2 fruit fly cellular contexts compared by ENCODE assay signal in genomic region chr2L:3858118-3858517, dm6.
TF ChIP-seq lines count a peak whose summit lies in the region.

No protein-coding gene starts in this region.

TF ChIP-seq in whole organism, embryonic, 481 proteins besides CTCF, POLR2A, EP300 and RAD21 (continued from another document and continues in another):
- TF ChIP-seq Ets97D (GFP tag; optimal IDR thresholded peaks at IDR 0.05; lab: Kevin White, UChicago) (no peak), CG11093 (GFP tag; IDR thresholded peaks at IDR 0.05; lab: Robert Waterston, UW) (no peak), tll (GFP tag; optimal IDR thresholded peaks at IDR 0.05; lab: Kevin White, UChicago) (no peak), Poxn (GFP tag; IDR thresholded peaks at IDR 0.05; lab: Robert Waterston, UW) (no peak), sug (tag; optimal IDR thresholded peaks at IDR 0.05; lab: Kevin White, UChicago) (no peak), Vsx1 (GFP tag; optimal IDR thresholded peaks at IDR 0.05; lab: Kevin White, UChicago) (no peak), CG9932 (GFP tag; IDR thresholded peaks at IDR 0.05; lab: Robert Waterston, UW) (no peak), CG14014 (GFP tag; IDR thresholded peaks at IDR 0.05; lab: Robert Waterston, UW) (no peak), CG17361 (GFP tag; IDR thresholded peaks at IDR 0.05; lab: Robert Waterston, UW) (0 out of 3 replicates have a peak, but pooled peaks have one; percentile 10), cwo (GFP tag; optimal IDR thresholded peaks at IDR 0.05; lab: Kevin White, UChicago) (no peak), PHDP (tag; optimal IDR thresholded peaks at IDR 0.05; lab: Kevin White, UChicago) (no peak), CG14710 (tag; optimal IDR thresholded peaks at IDR 0.05; lab: Kevin White, UChicago) (peak; percentile 7), ci (GFP tag; IDR thresholded peaks at IDR 0.05; lab: Robert Waterston, UW) (no peak), sima (GFP tag; optimal IDR thresholded peaks at IDR 0.05; lab: Kevin White, UChicago) (no peak), gro (GFP tag; optimal IDR thresholded peaks at IDR 0.05; lab: Kevin White, UChicago) (no peak), CG11504 (tag; optimal IDR thresholded peaks at IDR 0.05; lab: Kevin White, UChicago) (peak; percentile 14), emc (GFP tag; optimal IDR thresholded peaks at IDR 0.05; lab: Kevin White, UChicago) (no peak), tin (GFP tag; optimal IDR thresholded peaks at IDR 0.05; lab: Kevin White, UChicago) (no peak), her (GFP tag; optimal IDR thresholded peaks at IDR 0.05; lab: Kevin White, UChicago) (no peak), C15 (GFP tag; IDR thresholded peaks at IDR 0.05; lab: Robert Waterston, UW) (no peak), prd (optimal IDR thresholded peaks at IDR 0.05; lab: Kevin White, UChicago) (no peak), prd (GFP tag; IDR thresholded peaks at IDR 0.05; lab: Robert Waterston, UW) (peak; percentile 63; the same call in 2 of the 3 replicates), Xrp1 (GFP tag; IDR thresholded peaks at IDR 0.05; lab: Robert Waterston, UW) (peak; percentile 45; the same call in 1 of the 2 replicates), Max (GFP tag; optimal IDR thresholded peaks at IDR 0.05; lab: Kevin White, UChicago) (no peak), br (optimal IDR thresholded peaks at IDR 0.05; lab: Kevin White, UChicago) (no peak), mam (GFP tag; optimal IDR thresholded peaks at IDR 0.05; lab: Kevin White, UChicago) (no peak), Abd-B (GFP tag; optimal IDR thresholded peaks at IDR 0.05; lab: Kevin White, UChicago) (no peak), CG8478 (optimal IDR thresholded peaks at IDR 0.05; lab: Kevin White, UChicago) (no peak), toy (GFP tag; IDR thresholded peaks at IDR 0.05; lab: Robert Waterston, UW) (no peak), Pdp1 (GFP tag; optimal IDR thresholded peaks at IDR 0.05; lab: Kevin White, UChicago) (no peak), CG11560 (tag; IDR thresholded peaks at IDR 0.05; lab: Robert Waterston, UW) (no peak), ken (GFP tag; IDR thresholded peaks at IDR 0.05; lab: Robert Waterston, UW) (no peak), CG2120 (GFP tag; optimal IDR thresholded peaks at IDR 0.05; lab: Kevin White, UChicago) (no peak), pzg (GFP tag; optimal IDR thresholded peaks at IDR 0.05; lab: Kevin White, UChicago) (no peak), Med (GFP tag; lab: Kevin White, UChicago) (peak; percentile 49), CG10543 (GFP tag; optimal IDR thresholded peaks at IDR 0.05; lab: Kevin White, UChicago) (no peak), Sox102F (GFP tag; optimal IDR thresholded peaks at IDR 0.05; lab: Kevin White, UChicago) (peak; percentile 6), ash1 (GFP tag; optimal IDR thresholded peaks at IDR 0.05; lab: Kevin White, UChicago) (no peak), CG14860 (GFP tag; IDR thresholded peaks at IDR 0.05; lab: Robert Waterston, UW; ENCODE audit: partially characterized antibody) (no peak), luna (GFP tag; optimal IDR thresholded peaks at IDR 0.05; lab: Kevin White, UChicago) (no peak), chm (GFP tag; IDR thresholded peaks at IDR 0.05; lab: Robert Waterston, UW) (no peak), pros (GFP tag; optimal IDR thresholded peaks at IDR 0.05; lab: Kevin White, UChicago) (no peak), pfk (GFP tag; optimal IDR thresholded peaks at IDR 0.05; lab: Kevin White, UChicago) (no peak), unpg (GFP tag; optimal IDR thresholded peaks at IDR 0.05; lab: Kevin White, UChicago) (peak; percentile 23), CG5953 (GFP tag; IDR thresholded peaks at IDR 0.05; lab: Robert Waterston, UW) (no peak), CG14965 (GFP tag; optimal IDR thresholded peaks at IDR 0.05; lab: Kevin White, UChicago; ENCODE audit: borderline replicate concordance) (no peak), Myb (GFP tag; optimal IDR thresholded peaks at IDR 0.05; lab: Kevin White, UChicago) (no peak), CG12104 (GFP tag; optimal IDR thresholded peaks at IDR 0.05; lab: Kevin White, UChicago) (no peak), CG10979 (tag; optimal IDR thresholded peaks at IDR 0.05; lab: Kevin White, UChicago) (peak; percentile 38), CG18476 (GFP tag; optimal IDR thresholded peaks at IDR 0.05; lab: Kevin White, UChicago) (no peak), CG43689 (GFP tag; IDR thresholded peaks at IDR 0.05; lab: Robert Waterston, UW) (no peak), Ssrp (tag; optimal IDR thresholded peaks at IDR 0.05; lab: Kevin White, UChicago) (no peak), slbo (GFP tag; IDR thresholded peaks at IDR 0.05; lab: Robert Waterston, UW) (no peak), al (GFP tag; IDR thresholded peaks at IDR 0.05; lab: Robert Waterston, UW) (no peak), Bgb (GFP tag; IDR thresholded peaks at IDR 0.05; lab: Robert Waterston, UW; ENCODE audit: partially characterized antibody) (no peak), CG4707 (GFP tag; optimal IDR thresholded peaks at IDR 0.05; lab: Kevin White, UChicago) (no peak), nom (GFP tag; optimal IDR thresholded peaks at IDR 0.05; lab: Kevin White, UChicago) (no peak), Awh (GFP tag; IDR thresholded peaks at IDR 0.05; lab: Robert Waterston, UW) (no peak), CG17359 (tag; optimal IDR thresholded peaks at IDR 0.05; lab: Kevin White, UChicago) (no peak), oc (tag; optimal IDR thresholded peaks at IDR 0.05; lab: Kevin White, UChicago) (no peak), CG34422 (GFP tag; IDR thresholded peaks at IDR 0.05; lab: Robert Waterston, UW) (no peak), zfh2 (GFP tag; optimal IDR thresholded peaks at IDR 0.05; lab: Kevin White, UChicago) (no peak), en (GFP tag; optimal IDR thresholded peaks at IDR 0.05; lab: Kevin White, UChicago) (no peak), ato (GFP tag; IDR thresholded peaks at IDR 0.05; lab: Robert Waterston, UW; ENCODE audit: partially characterized antibody) (no peak), CG10654 (GFP tag; optimal IDR thresholded peaks at IDR 0.05; lab: Kevin White, UChicago) (no peak), crp (GFP tag; optimal IDR thresholded peaks at IDR 0.05; lab: Kevin White, UChicago) (no peak), Hmx (GFP tag; optimal IDR thresholded peaks at IDR 0.05; lab: Kevin White, UChicago) (no peak), eve (GFP tag; optimal IDR thresholded peaks at IDR 0.05; lab: Kevin White, UChicago) (no peak), CG7963 (GFP tag; IDR thresholded peaks at IDR 0.05; lab: Robert Waterston, UW; ENCODE audit: partially characterized antibody) (no peak), CG13424 (tag; optimal IDR thresholded peaks at IDR 0.05; lab: Kevin White, UChicago) (no peak)

TF ChIP-seq in whole organism, prepupa, 60 proteins besides CTCF, POLR2A, EP300 and RAD21 (continued from another document):
- TF ChIP-seq CG11294 (GFP tag; IDR thresholded peaks at IDR 0.05; lab: Robert Waterston, UW) (no peak), pdm3 (GFP tag; optimal IDR thresholded peaks at IDR 0.05; lab: Kevin White, UChicago) (peak; percentile 50), CG15336 (GFP tag; IDR thresholded peaks at IDR 0.05; lab: Robert Waterston, UW) (peak; percentile 76), CG9139 (GFP tag; optimal IDR thresholded peaks at IDR 0.05; lab: Kevin White, UChicago) (no peak), Sox14 (GFP tag; optimal IDR thresholded peaks at IDR 0.05; lab: Kevin White, UChicago) (peak; percentile 38), esn (GFP tag; optimal IDR thresholded peaks at IDR 0.05; lab: Kevin White, UChicago) (peak; percentile 62), CG10631 (GFP tag; optimal IDR thresholded peaks at IDR 0.05; lab: Kevin White, UChicago) (peak; percentile 47), net (GFP tag; optimal IDR thresholded peaks at IDR 0.05; lab: Kevin White, UChicago) (peak; percentile 32), svp (GFP tag; lab: Kevin White, UChicago) (peak; percentile 76), CG6792 (GFP tag; optimal IDR thresholded peaks at IDR 0.05; lab: Kevin White, UChicago) (peak; percentile 28), CG8119 (GFP tag; IDR thresholded peaks at IDR 0.05; lab: Robert Waterston, UW) (peak; percentile 78), Ets96B (tag; optimal IDR thresholded peaks at IDR 0.05; lab: Kevin White, UChicago) (no peak), Gug (GFP tag; IDR thresholded peaks at IDR 0.05; lab: Robert Waterston, UW) (0 out of 2 replicates have a peak, but pooled peaks have one; percentile 16), CG4318 (GFP tag; optimal IDR thresholded peaks at IDR 0.05; lab: Kevin White, UChicago) (peak; percentile 37), salr (GFP tag; optimal IDR thresholded peaks at IDR 0.05; lab: Kevin White, UChicago) (peak in 1 of 2 experiments; percentile 50), CG11902 (GFP tag; optimal IDR thresholded peaks at IDR 0.05; lab: Kevin White, UChicago) (no peak), Sox15 (GFP tag; optimal IDR thresholded peaks at IDR 0.05; lab: Kevin White, UChicago) (no peak), Met (GFP tag; optimal IDR thresholded peaks at IDR 0.05; lab: Kevin White, UChicago) (peak; percentile 62), Ets21C (GFP tag; optimal IDR thresholded peaks at IDR 0.05; lab: Kevin White, UChicago) (peak; percentile 15), fd59A (GFP tag; optimal IDR thresholded peaks at IDR 0.05; lab: Kevin White, UChicago) (peak; percentile 14), Hr39 (GFP tag; optimal IDR thresholded peaks at IDR 0.05; lab: Kevin White, UChicago) (peak; percentile 45), topi (GFP tag; optimal IDR thresholded peaks at IDR 0.05; lab: Kevin White, UChicago) (peak; percentile 38), CG8632 (GFP tag; optimal IDR thresholded peaks at IDR 0.05; lab: Kevin White, UChicago) (peak; percentile 7), CG32006 (GFP tag; optimal IDR thresholded peaks at IDR 0.05; lab: Kevin White, UChicago) (peak; percentile 72), cyc (GFP tag; optimal IDR thresholded peaks at IDR 0.05; lab: Kevin White, UChicago) (peak; percentile 28), dsx (GFP tag; optimal IDR thresholded peaks at IDR 0.05; lab: Kevin White, UChicago; ENCODE audit: poor library complexity, severe bottlenecking) (no peak), lz (GFP tag; optimal IDR thresholded peaks at IDR 0.05; lab: Kevin White, UChicago) (peak; percentile 47), CG6276 (GFP tag; optimal IDR thresholded peaks at IDR 0.05; lab: Kevin White, UChicago) (peak; percentile 51), CG6808 (GFP tag; optimal IDR thresholded peaks at IDR 0.05; lab: Kevin White, UChicago) (no peak), CG34406 (GFP tag; optimal IDR thresholded peaks at IDR 0.05; lab: Kevin White, UChicago) (peak; percentile 38)
